Worm (Caenorhabditis elegans) whole organism, L4/young adult: Measurements from ENCODE around the gene Y45F10B.3.

Experiments
- dao-5 ChIP-seq: sonication (generic microtip); optimal IDR thresholded peaks from 2 replicates; lab custom pipeline; 2016; ENCODE audit warnings: missing genotype, missing genetic modification characterization, moderate library complexity, missing compliant biosample characterization
- him-1 ChIP-seq: sonication (generic microtip); optimal IDR thresholded peaks from 2 replicates; lab custom pipeline; 2016; ENCODE audit warnings: missing genotype, missing genetic modification reagents, missing genetic modification characterization, missing compliant biosample characterization

DNA sequence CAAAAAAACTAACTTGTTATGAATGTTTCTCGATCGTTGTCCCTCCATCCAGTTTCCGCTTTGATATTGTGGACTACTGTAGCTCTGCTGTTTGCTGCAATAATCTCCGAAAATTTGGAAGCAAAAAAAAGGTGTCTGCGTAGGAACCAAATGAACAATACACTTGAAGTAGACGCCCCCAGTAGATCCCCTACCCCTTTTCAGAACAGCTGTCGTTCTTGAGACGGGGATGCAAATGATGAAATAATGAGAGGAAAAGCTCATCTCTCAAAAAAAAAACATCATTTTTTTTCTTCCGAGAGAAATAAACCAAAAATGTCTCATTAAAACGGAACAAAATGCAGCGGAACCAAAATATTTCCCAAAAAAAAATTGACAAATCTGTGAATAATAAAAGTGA, 36.1 kb upstream of the Y45F10B.3 start:
- TF ChIP-seq dao-5 (tag; lab: Kevin White, UChicago) (no peak), him-1 (tag; lab: Kevin White, UChicago) (no peak)
